Fruit fly (Drosophila melanogaster) Kc167 (cell line): Measurements from ENCODE around the gene Rbp4.

Experiments
- Myc ChIP-seq: fragments of >200 bp; optimal IDR thresholded peaks from 2 replicates; lab custom pipeline; 2017; ENCODE audit warnings: missing external identifiers
- h ChIP-seq: fragments of >200 bp; optimal IDR thresholded peaks from 3 replicates; lab custom pipeline; 2018; ENCODE audit warnings: missing external identifiers
- psq ChIP-seq: fragments of >200 bp; optimal IDR thresholded peaks from 2 replicates; lab custom pipeline; 2017; ENCODE audit warnings: missing external identifiers
- ttk ChIP-seq: sonication (Bioruptor generic); optimal IDR thresholded peaks from 2 replicates; lab custom pipeline; 2017; ENCODE audit warnings: missing external identifiers

- no peak for TF ChIP-seq ttk (lab: Kevin White, UChicago)
- no peak for TF ChIP-seq h
- no peak for TF ChIP-seq Myc (lab: Kevin White, UChicago)
- no peak for TF ChIP-seq psq (lab: Kevin White, UChicago)
These were observed 8.3 kb downstream of the Rbp4 start for dm6 chr3R:13647734-13648541.
